Worm (Caenorhabditis elegans): ENCODE measurements around the gene F26G1.1.
A peak's percentile ranks its signal among the peaks of the same experiment; 100 is the strongest.

The F26G1.1 gene

ce11 chrII:4791272-4791671, at the start of gene F26G1.1 (continued):
- TF ChIP-seq B0019.2 (GFP tag; conservative IDR thresholded peaks at IDR 0.05) (no peak), Y67H2A.10 (GFP tag; conservative IDR thresholded peaks at IDR 0.05) (no peak), cebp-1 (GFP tag; IDR thresholded peaks at IDR 0.05) (no peak), cebp-1 (tag; optimal IDR thresholded peaks at IDR 0.05) (no peak), T26A5.8 (tag; optimal IDR thresholded peaks at IDR 0.05) (no peak), rcor-1 (GFP tag; IDR thresholded peaks at IDR 0.05) (0 out of 2 replicates have a peak, but pooled peaks have one; percentile 28), dpl-1 (GFP tag; optimal IDR thresholded peaks at IDR 0.05) (peak; percentile 42), repo-1 (tag; optimal IDR thresholded peaks at IDR 0.05) (no peak), ceh-100 (GFP tag; IDR thresholded peaks at IDR 0.05) (no peak), C17E4.6 (GFP tag; IDR thresholded peaks at IDR 0.05) (no peak), F10E7.11 (tag; optimal IDR thresholded peaks at IDR 0.05) (peak; percentile 1), mxl-1 (tag; optimal IDR thresholded peaks at IDR 0.05) (no peak), ztf-28 (GFP tag; IDR thresholded peaks at IDR 0.05) (peak; percentile 59; the same call in 1 of the 2 replicates), ekl-4 (GFP tag; IDR thresholded peaks at IDR 0.05) (no peak), unc-62 (GFP tag; optimal IDR thresholded peaks at IDR 0.05) (no peak), egrh-3 (GFP tag; IDR thresholded peaks at IDR 0.05) (peak; percentile 37), cebp-2 (GFP tag; IDR thresholded peaks at IDR 0.05) (no peak), pha-4 (tag; optimal IDR thresholded peaks at IDR 0.05) (no peak), snpc-4 (GFP tag; optimal IDR thresholded peaks at IDR 0.05) (no peak), snpc-4 (tag; optimal IDR thresholded peaks at IDR 0.05) (peak in 1 of 4 experiments; percentile 25), madf-10 (tag; optimal IDR thresholded peaks at IDR 0.05) (peak; percentile 24), K11D2.4 (GFP tag; IDR thresholded peaks at IDR 0.05) (peak; percentile 62), him-1 (tag; optimal IDR thresholded peaks at IDR 0.05) (peak; percentile 1), K12H6.12 (tag; optimal IDR thresholded peaks at IDR 0.05) (peak; percentile 9), nhr-80 (tag; optimal IDR thresholded peaks at IDR 0.05) (no peak), snpc-3.4 (tag; optimal IDR thresholded peaks at IDR 0.05) (no peak), hrde-1 (tag; optimal IDR thresholded peaks at IDR 0.05; ENCODE audit: borderline replicate concordance) (peak; percentile 52), B0336.3 (GFP tag; IDR thresholded peaks at IDR 0.05) (no peak), lin-26 (GFP tag; IDR thresholded peaks at IDR 0.05) (no peak), chd-7 (tag; optimal IDR thresholded peaks at IDR 0.05) (no peak), ceh-27 (GFP tag; optimal IDR thresholded peaks at IDR 0.05) (peak; percentile 77), ZK185.1 (tag; optimal IDR thresholded peaks at IDR 0.05; ENCODE audit: poor library complexity, severe bottlenecking) (peak; percentile 84), ztf-25 (GFP tag; IDR thresholded peaks at IDR 0.05) (0 out of 2 replicates have a peak, but pooled peaks have one; percentile 18), efl-1 (GFP tag; optimal IDR thresholded peaks at IDR 0.05) (peak; percentile 59), bed-2 (GFP tag; IDR thresholded peaks at IDR 0.05) (peak; percentile 60; the same call in 1 of the 2 replicates), fkh-3 (tag; optimal IDR thresholded peaks at IDR 0.05) (no peak), Y56A3A.18 (GFP tag; IDR thresholded peaks at IDR 0.05) (no peak)

- no peak; the same call in 1 of the 2 replicates for TF ChIP-seq K11D2.4 (GFP tag; IDR thresholded peaks at IDR 0.05)
- TF ChIP-seq tbp1 (GFP tag; optimal IDR thresholded peaks at IDR 0.05), result peak; percentile 28
- TF ChIP-seq lin-54 (GFP tag; optimal IDR thresholded peaks at IDR 0.05), result peak; percentile 13
- TF ChIP-seq lin-40 (tag; optimal IDR thresholded peaks at IDR 0.05), result peak; percentile 43
- peak; percentile 76 for TF ChIP-seq ztf-26 (tag; optimal IDR thresholded peaks at IDR 0.05)
- TF ChIP-seq Y53G8AR.9 (GFP tag; conservative IDR thresholded peaks at IDR 0.05), result 0 out of 2 replicates have a peak, but pooled peaks have one; percentile 45
- no peak for TF ChIP-seq let-607 (tag; optimal IDR thresholded peaks at IDR 0.05)
- TF ChIP-seq cebp-1 (GFP tag; IDR thresholded peaks at IDR 0.05), result no peak
- peak; percentile 31 for TF ChIP-seq cebp-1 (tag; optimal IDR thresholded peaks at IDR 0.05)
Observed at ce11 chrII:4745281-4745680, 46.1 kb upstream of the F26G1.1 start.
